Fruit fly (Drosophila melanogaster) whole organism, prepupa: ENCODE measurements around the gene CG9500.

Experiments
- CG10631 ChIP-seq: fragments of 200-800 bp; sonication (Bioruptor generic); optimal IDR thresholded peaks from 2 replicates; lab custom pipeline; 2016; ENCODE audit warnings: missing biosample characterization, missing genetic modification characterization
- CG11294 ChIP-seq: fragments of 200-800 bp; sonication (Bioruptor generic); IDR thresholded peaks from 2 replicates; pipeline ENCODE4 v1.3.6; 2022; ENCODE audit warnings: missing biosample characterization, missing genetic modification characterization
- CG11762 ChIP-seq: fragments of 200-800 bp; sonication (Bioruptor generic); optimal IDR thresholded peaks from 3 replicates; lab custom pipeline; 2016; ENCODE audit warnings: missing biosample characterization, missing genetic modification characterization; ENCODE audit not compliant: insufficient read depth
- CG11902 ChIP-seq: fragments of 200-800 bp; sonication (Bioruptor generic); optimal IDR thresholded peaks from 3 replicates; lab custom pipeline; 2016; ENCODE audit warnings: missing biosample characterization, missing genetic modification characterization
- CG1621 ChIP-seq: fragments of 200-800 bp; sonication (Bioruptor generic); optimal IDR thresholded peaks from 3 replicates; lab custom pipeline; 2018; ENCODE audit warnings: missing biosample characterization, mild to moderate bottlenecking, missing genetic modification characterization
- CG16779 ChIP-seq: fragments of 200-800 bp; sonication (Bioruptor generic); optimal IDR thresholded peaks from 3 replicates; lab custom pipeline; 2017; ENCODE audit warnings: missing biosample characterization, mild to moderate bottlenecking, missing genetic modification characterization
- CG3032 ChIP-seq: fragments of 200-800 bp; optimal IDR thresholded peaks from 2 replicates; lab custom pipeline; 2019; ENCODE audit warnings: missing biosample characterization, mild to moderate bottlenecking, missing genetic modification characterization, moderate library complexity
- CG31627 ChIP-seq: fragments of 200-800 bp; sonication (Bioruptor generic); optimal IDR thresholded peaks from 3 replicates; lab custom pipeline; 2016; ENCODE audit warnings: missing biosample characterization, missing genetic modification characterization
- CG32006 ChIP-seq: fragments of 200-800 bp; sonication (Bioruptor generic); optimal IDR thresholded peaks from 3 replicates; lab custom pipeline; 2017; ENCODE audit warnings: missing biosample characterization, mild to moderate bottlenecking, missing genetic modification characterization
- CG34406 ChIP-seq: fragments of 200-800 bp; sonication (Bioruptor generic); optimal IDR thresholded peaks from 3 replicates; lab custom pipeline; 2016; ENCODE audit warnings: missing biosample characterization, missing genetic modification characterization
- CG3919 ChIP-seq: fragments of 200-800 bp; sonication (Bioruptor generic); optimal IDR thresholded peaks from 3 replicates; lab custom pipeline; 2016; ENCODE audit warnings: missing biosample characterization, missing genetic modification characterization
- CG6163 ChIP-seq: fragments of 200-800 bp; sonication (Bioruptor generic); IDR thresholded peaks from 3 replicates; pipeline ENCODE4 v1.3.6; 2022; ENCODE audit warnings: missing biosample characterization, missing genetic modification characterization
- CG6276 ChIP-seq: fragments of 200-800 bp; sonication (Bioruptor generic); optimal IDR thresholded peaks from 2 replicates; lab custom pipeline; 2017; ENCODE audit warnings: missing biosample characterization, mild to moderate bottlenecking, missing genetic modification characterization
- CG6792 ChIP-seq: fragments of 200-800 bp; sonication (Bioruptor generic); optimal IDR thresholded peaks from 3 replicates; lab custom pipeline; 2016; ENCODE audit warnings: missing biosample characterization, missing genetic modification characterization
- CG6808 ChIP-seq: fragments of 200-800 bp; sonication (Bioruptor generic); optimal IDR thresholded peaks from 3 replicates; lab custom pipeline; 2017; ENCODE audit warnings: missing biosample characterization, missing genetic modification characterization, mild to moderate bottlenecking, moderate library complexity, missing genetic modification reagents
- CG6854 ChIP-seq: fragments of 200-800 bp; sonication (Bioruptor generic); optimal IDR thresholded peaks from 2 replicates; lab custom pipeline; 2017; ENCODE audit warnings: missing biosample characterization, mild to moderate bottlenecking, missing genetic modification characterization
- CG7368 ChIP-seq: fragments of 200-800 bp; sonication (Bioruptor generic); optimal IDR thresholded peaks from 3 replicates; lab custom pipeline; 2016; ENCODE audit warnings: missing biosample characterization, missing genetic modification characterization
- CG8319 ChIP-seq: fragments of 200-800 bp; sonication (Bioruptor generic); optimal IDR thresholded peaks from 3 replicates; lab custom pipeline; 2016; ENCODE audit warnings: missing biosample characterization, missing genetic modification characterization
- CG8632 ChIP-seq: fragments of 200-800 bp; sonication (Bioruptor generic); optimal IDR thresholded peaks from 3 replicates; lab custom pipeline; 2016; ENCODE audit warnings: missing biosample characterization, missing genetic modification characterization
- CG9139 ChIP-seq: fragments of 200-800 bp; sonication (Bioruptor generic); optimal IDR thresholded peaks from 3 replicates; lab custom pipeline; 2017; ENCODE audit warnings: missing biosample characterization, mild to moderate bottlenecking, missing genetic modification characterization
- Eip75B ChIP-seq: fragments of 200-800 bp; sonication (Bioruptor generic); optimal IDR thresholded peaks from 3 replicates; lab custom pipeline; 2016; ENCODE audit warnings: missing biosample characterization, missing genetic modification characterization
- Gug ChIP-seq: fragments of 200-800 bp; sonication (Bioruptor generic); IDR thresholded peaks from 2 replicates; pipeline ENCODE4 v1.3.6; 2022; ENCODE audit warnings: missing biosample characterization, missing genetic modification characterization
- Hr38 ChIP-seq: sonication (Bioruptor generic); optimal IDR thresholded peaks from 2 replicates; lab custom pipeline; 2016; ENCODE audit warnings: missing biosample characterization, missing genetic modification characterization
- Hr39 ChIP-seq: fragments of 200-800 bp; sonication (Bioruptor generic); optimal IDR thresholded peaks from 2 replicates; lab custom pipeline; 2016; ENCODE audit warnings: missing biosample characterization, missing genetic modification characterization
- Hr4 ChIP-seq: fragments of 200-800 bp; sonication (Bioruptor generic); optimal IDR thresholded peaks from 3 replicates; lab custom pipeline; 2016; ENCODE audit warnings: missing biosample characterization, missing genetic modification characterization
- Lpt ChIP-seq: fragments of 200-800 bp; sonication (Bioruptor generic); optimal IDR thresholded peaks from 3 replicates; lab custom pipeline; 2016; ENCODE audit warnings: missing biosample characterization, missing genetic modification characterization
- Met ChIP-seq: fragments of 200-800 bp; sonication (Bioruptor generic); optimal IDR thresholded peaks from 3 replicates; lab custom pipeline; 2016; ENCODE audit warnings: missing biosample characterization, missing genetic modification characterization
- OdsH ChIP-seq: fragments of 200-800 bp; sonication (Bioruptor generic); optimal IDR thresholded peaks from 3 replicates; lab custom pipeline; 2016; ENCODE audit warnings: missing biosample characterization, missing genetic modification characterization
- Smox ChIP-seq: fragments of 200-800 bp; sonication (Bioruptor generic); optimal IDR thresholded peaks from 3 replicates; lab custom pipeline; 2016; ENCODE audit warnings: missing biosample characterization, missing genetic modification characterization
- Sox102F ChIP-seq: fragments of 200-800 bp; sonication (Bioruptor generic); optimal IDR thresholded peaks from 2 replicates; lab custom pipeline; 2016; ENCODE audit warnings: missing biosample characterization, mild to moderate bottlenecking, missing genetic modification characterization
- Sox14 ChIP-seq: fragments of 200-800 bp; sonication (Bioruptor generic); optimal IDR thresholded peaks from 3 replicates; lab custom pipeline; 2016; ENCODE audit warnings: missing biosample characterization, missing genetic modification characterization
- Sox15 ChIP-seq: fragments of 200-800 bp; sonication (Bioruptor generic); optimal IDR thresholded peaks from 3 replicates; lab custom pipeline; 2016; ENCODE audit warnings: missing biosample characterization, missing genetic modification characterization
- achi ChIP-seq: fragments of 200-800 bp; sonication (Bioruptor generic); optimal IDR thresholded peaks from 3 replicates; lab custom pipeline; 2016; ENCODE audit warnings: missing biosample characterization, missing genetic modification characterization
- acj6 ChIP-seq: fragments of 200-800 bp; sonication (Bioruptor generic); optimal IDR thresholded peaks from 3 replicates; lab custom pipeline; 2016; ENCODE audit warnings: missing biosample characterization, missing genetic modification characterization
- cyc ChIP-seq: fragments of 200-800 bp; sonication (Bioruptor generic); optimal IDR thresholded peaks from 3 replicates; lab custom pipeline; 2016; ENCODE audit warnings: missing biosample characterization, missing genetic modification characterization
- dac ChIP-seq: fragments of 200-800 bp; sonication (Bioruptor generic); optimal IDR thresholded peaks from 2 replicates; lab custom pipeline; 2017; ENCODE audit warnings: missing biosample characterization, mild to moderate bottlenecking, missing genetic modification characterization
- dsx ChIP-seq: fragments of 200-800 bp; optimal IDR thresholded peaks from 3 replicates; lab custom pipeline; 2019; ENCODE audit warnings: missing biosample characterization, mild to moderate bottlenecking, missing genetic modification characterization, moderate library complexity; ENCODE audit not compliant: poor library complexity, severe bottlenecking
- eg ChIP-seq: fragments of 200-800 bp; sonication (Bioruptor generic); IDR thresholded peaks from 3 replicates; pipeline ENCODE4 v1.3.6; 2022; ENCODE audit warnings: missing biosample characterization, missing genetic modification characterization
- esn ChIP-seq: fragments of 200-800 bp; sonication (Bioruptor generic); optimal IDR thresholded peaks from 2 replicates; lab custom pipeline; 2016; ENCODE audit warnings: missing biosample characterization, mild to moderate bottlenecking, missing genetic modification characterization, moderate library complexity
- fd85E ChIP-seq: fragments of 200-800 bp; sonication (Bioruptor generic); optimal IDR thresholded peaks from 3 replicates; lab custom pipeline; 2016; ENCODE audit warnings: missing biosample characterization, missing genetic modification characterization
- fkh ChIP-seq: fragments of 200-800 bp; sonication (Bioruptor generic); optimal IDR thresholded peaks from 3 replicates; lab custom pipeline; 2017; ENCODE audit warnings: missing biosample characterization, mild to moderate bottlenecking, missing genetic modification characterization, moderate library complexity
- lz ChIP-seq: fragments of 200-800 bp; sonication (Bioruptor generic); optimal IDR thresholded peaks from 3 replicates; lab custom pipeline; 2016; ENCODE audit warnings: missing biosample characterization, missing genetic modification characterization
- pdm3 ChIP-seq: fragments of 200-800 bp; sonication (Bioruptor generic); optimal IDR thresholded peaks from 3 replicates; lab custom pipeline; 2016; ENCODE audit warnings: missing biosample characterization, missing genetic modification characterization
- salr ChIP-seq, 2 experiments: fragments of 200-800 bp; sonication (Bioruptor generic); optimal IDR thresholded peaks; 3 replicates each; lab custom pipeline; 2016 to 2018; ENCODE audit warnings: missing biosample characterization in 2 of 2, missing genetic modification characterization in 2 of 2, mild to moderate bottlenecking in 1 of 2
- spab ChIP-seq: fragments of 200-800 bp; sonication (Bioruptor generic); optimal IDR thresholded peaks from 2 replicates; lab custom pipeline; 2017; ENCODE audit warnings: missing biosample characterization, mild to moderate bottlenecking, missing genetic modification characterization, missing genetic modification reagents
- ss ChIP-seq, 2 experiments: fragments of 200-800 bp; sonication (Bioruptor generic); optimal IDR thresholded peaks; 2 replicates in 1 of 2; 3 replicates in 1 of 2; lab custom pipeline; 2017 to 2018; ENCODE audit warnings: mild to moderate bottlenecking in 2 of 2, missing biosample characterization in 2 of 2, missing genetic modification characterization in 2 of 2, moderate library complexity in 1 of 2
- topi ChIP-seq: fragments of 200-800 bp; sonication (Bioruptor generic); optimal IDR thresholded peaks from 3 replicates; lab custom pipeline; 2016; ENCODE audit warnings: missing biosample characterization, missing genetic modification characterization
- vri ChIP-seq: fragments of 200-800 bp; sonication (Bioruptor generic); optimal IDR thresholded peaks from 3 replicates; lab custom pipeline; 2016; ENCODE audit warnings: missing biosample characterization, mild to moderate bottlenecking, missing genetic modification characterization

CG9500 gene

DNA sequence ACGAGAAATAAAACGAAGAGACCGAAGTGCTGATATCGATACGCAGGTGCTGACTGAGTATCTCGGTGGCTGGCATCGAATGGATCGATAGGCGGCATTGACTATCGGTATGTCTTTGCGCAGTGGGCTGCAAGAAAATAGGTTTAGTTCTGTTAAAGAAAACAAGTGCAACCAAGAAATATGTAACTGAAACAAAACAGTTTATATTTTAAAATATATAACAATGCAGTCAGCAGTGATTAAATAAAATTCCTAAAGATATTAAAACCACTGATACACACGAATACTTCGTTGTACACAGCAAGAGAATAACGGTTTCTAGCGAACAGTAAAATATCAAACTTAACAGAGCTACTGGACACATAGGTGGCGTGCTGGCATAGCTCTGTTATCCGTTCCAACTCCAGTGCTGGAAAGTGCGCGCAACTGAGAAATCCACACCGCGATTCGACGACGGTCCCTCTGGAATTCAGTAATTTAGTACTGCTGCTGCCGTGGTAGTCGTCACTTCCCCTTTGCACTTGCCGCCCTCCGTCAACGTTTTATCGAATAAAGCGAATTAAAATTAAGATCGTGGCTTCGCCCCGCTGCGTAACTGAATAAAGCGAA is 19.6 kb downstream of the CG9500 start, which contains the start of the genes Pez and Cpr (continued):
- TF ChIP-seq CG3032 (no peak), salr (GFP tag; optimal IDR thresholded peaks at IDR 0.05; lab: Kevin White, UChicago) (no peak), CG32006 (GFP tag; lab: Kevin White, UChicago) (no peak), Lpt (GFP tag; lab: Kevin White, UChicago) (no peak), Hr4 (GFP tag; lab: Kevin White, UChicago) (no peak), CG16779 (no peak), Sox15 (GFP tag; lab: Kevin White, UChicago) (no peak), CG3919 (GFP tag; lab: Kevin White, UChicago) (no peak), cyc (GFP tag; lab: Kevin White, UChicago) (peak; percentile 21), eg (GFP tag; lab: Robert Waterston, UW) (peak; percentile 56; the same call in 1 of the 3 replicates), CG6792 (GFP tag; lab: Kevin White, UChicago) (no peak), CG6276 (GFP tag; lab: Kevin White, UChicago) (no peak), CG9139 (no peak), Hr39 (GFP tag; lab: Kevin White, UChicago) (no peak), spab (GFP tag; lab: Kevin White, UChicago) (no peak), CG6163 (GFP tag; lab: Robert Waterston, UW) (peak; percentile 47), topi (peak; percentile 23), OdsH (GFP tag; lab: Kevin White, UChicago) (no peak), CG11294 (GFP tag; lab: Robert Waterston, UW) (no peak), CG8319 (GFP tag; lab: Kevin White, UChicago) (no peak), Hr38 (GFP tag; lab: Kevin White, UChicago) (no peak), CG6808 (GFP tag; lab: Kevin White, UChicago) (no peak), dsx (no peak), CG7368 (GFP tag; lab: Kevin White, UChicago) (no peak)

DNA sequence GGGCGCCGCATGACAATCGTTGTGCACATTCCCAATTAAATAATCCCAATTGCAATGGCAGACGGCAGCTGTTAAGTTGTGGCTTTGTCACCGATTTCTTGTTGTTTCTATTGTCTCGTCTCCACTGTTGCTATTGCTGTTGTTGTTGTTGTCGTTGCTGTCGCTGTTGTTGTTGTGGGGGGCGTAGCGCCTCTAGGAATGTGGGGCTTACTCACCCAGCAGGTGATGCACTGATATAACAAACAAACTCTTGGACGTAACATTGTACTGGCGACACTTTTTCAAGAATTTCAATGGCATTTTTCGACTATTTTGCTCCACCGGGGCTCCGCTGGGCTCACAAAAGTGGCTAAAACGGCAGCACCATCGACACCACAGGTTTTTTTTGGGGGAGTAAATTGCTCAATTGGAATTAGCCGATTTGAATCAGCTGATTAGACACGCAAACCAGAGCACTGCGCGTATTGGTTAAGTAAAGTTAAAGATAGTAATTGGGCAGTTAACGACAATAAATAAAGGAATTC is 20.2 kb downstream of the CG9500 start:
- TF ChIP-seq Sox15 (GFP tag; lab: Kevin White, UChicago), result no peak
- TF ChIP-seq Smox (GFP tag; lab: Kevin White, UChicago), result no peak
- no peak for TF ChIP-seq Sox14 (GFP tag; lab: Kevin White, UChicago)
- TF ChIP-seq ss (GFP tag; optimal IDR thresholded peaks at IDR 0.05; lab: Kevin White, UChicago), result no peak
- no peak for TF ChIP-seq fkh (GFP tag; lab: Kevin White, UChicago)
- TF ChIP-seq CG6854 (GFP tag; lab: Kevin White, UChicago), result no peak
- TF ChIP-seq CG10631 (GFP tag; lab: Kevin White, UChicago), result no peak
- TF ChIP-seq dac, result no peak
- no peak for TF ChIP-seq CG16779
- TF ChIP-seq lz, result no peak
- TF ChIP-seq Met, result no peak
- no peak for TF ChIP-seq Lpt (GFP tag; lab: Kevin White, UChicago)
- TF ChIP-seq eg (GFP tag; lab: Robert Waterston, UW), result no peak
- TF ChIP-seq CG3032, result no peak
- TF ChIP-seq Sox102F (GFP tag; lab: Kevin White, UChicago), result no peak
- TF ChIP-seq CG34406 (GFP tag; lab: Kevin White, UChicago), result no peak
- no peak for TF ChIP-seq CG11902 (GFP tag; lab: Kevin White, UChicago)
- TF ChIP-seq CG11762 (GFP tag; lab: Kevin White, UChicago), result no peak
- no peak for TF ChIP-seq pdm3
- no peak for TF ChIP-seq CG6792 (GFP tag; lab: Kevin White, UChicago)

DNA sequence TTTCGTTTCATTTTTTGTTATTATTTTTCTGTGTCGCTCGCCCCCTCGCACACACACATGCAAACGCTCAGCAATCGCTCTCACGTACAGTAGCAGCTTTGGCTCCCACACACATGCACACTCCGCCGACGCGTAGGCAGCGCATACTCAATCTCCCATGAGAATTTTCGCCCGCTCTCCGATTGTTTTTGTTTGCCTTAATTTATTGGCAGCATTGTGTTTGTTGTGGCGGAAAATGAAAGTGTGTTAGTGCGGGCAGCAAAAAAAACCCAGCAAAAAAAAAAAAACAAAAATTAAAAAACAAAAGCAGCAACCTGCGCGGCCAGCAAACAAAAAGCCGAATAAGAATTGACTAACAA is 33.8 kb downstream of the CG9500 start:
- TF ChIP-seq CG31627, result no peak
- no peak for TF ChIP-seq CG1621 (tag; lab: Kevin White, UChicago)
- peak; percentile 42 for TF ChIP-seq esn (GFP tag; lab: Kevin White, UChicago)
- peak; percentile 68 for TF ChIP-seq vri (GFP tag; lab: Kevin White, UChicago)
- no peak for TF ChIP-seq achi
- TF ChIP-seq Gug, result peak; percentile 79
- peak; percentile 65; the same call in 1 of the 2 replicates for TF ChIP-seq CG11294 (GFP tag; lab: Robert Waterston, UW)
- no peak for TF ChIP-seq CG7368 (GFP tag; lab: Kevin White, UChicago)
- TF ChIP-seq Hr4 (GFP tag; lab: Kevin White, UChicago), result peak; percentile 35
- no peak for TF ChIP-seq topi
- TF ChIP-seq fd85E (GFP tag; lab: Kevin White, UChicago), result no peak
- TF ChIP-seq CG8632 (GFP tag; lab: Kevin White, UChicago), result no peak
- TF ChIP-seq dsx, result no peak
- TF ChIP-seq acj6 (GFP tag; lab: Kevin White, UChicago), result no peak
- no peak for TF ChIP-seq Eip75B
- TF ChIP-seq CG3032, result peak; percentile 72
- TF ChIP-seq salr (GFP tag; optimal IDR thresholded peaks at IDR 0.05; lab: Kevin White, UChicago), result peak in 1 of 2 experiments; percentile 43
